Worm (Caenorhabditis elegans) whole organism, L4 larva: ENCODE measurements around the gene cct-5.

Experiments
- ceh-82 ChIP-seq: sonication (generic microtip); optimal IDR thresholded peaks from 2 replicates; lab custom pipeline; 2017; ENCODE audit warnings: missing biosample characterization, missing genetic modification characterization
- jun-1 ChIP-seq: fragments of 150-350 bp; optimal IDR thresholded peaks from 2 replicates; lab custom pipeline; 2014; ENCODE audit warnings: missing biosample characterization, missing genetic modification reagents, missing genetic modification characterization
- mdl-1 ChIP-seq, 2 experiments: fragments of 150-350 bp in 1 of 2; sonication (generic microtip) in 1 of 2; optimal IDR thresholded peaks; 2 replicates each; lab custom pipeline; 2014 to 2017; ENCODE audit warnings: missing biosample characterization in 2 of 2, missing genetic modification characterization in 2 of 2
- spr-1 ChIP-seq: sonication (generic microtip); optimal IDR thresholded peaks from 2 replicates; lab custom pipeline; 2016; ENCODE audit warnings: mild to moderate bottlenecking, missing genetic modification characterization, missing compliant biosample characterization
- zag-1 ChIP-seq: fragments of 150-350 bp; optimal IDR thresholded peaks from 2 replicates; lab custom pipeline; 2014; ENCODE audit warnings: missing biosample characterization, missing genetic modification characterization

- TF ChIP-seq jun-1 (tag; lab: Kevin White, UChicago) (no peak), ceh-82 (tag; lab: Kevin White, UChicago) (no peak), zag-1 (tag; lab: Kevin White, UChicago) (no peak), spr-1 (peak; percentile 82), mdl-1 (tag; optimal IDR thresholded peaks at IDR 0.05; lab: Kevin White, UChicago) (no peak)
Measured at ce11 chrIII:4470793-4471192, 37.1 kb downstream of the cct-5 start.
